Fruit fly (Drosophila melanogaster): Measurements from ENCODE around the gene CG12880.

- TF ChIP-seq Myc (optimal IDR thresholded peaks at IDR 0.05), result no peak
- TF ChIP-seq dmrt93B (GFP tag; optimal IDR thresholded peaks at IDR 0.05), result no peak
- no peak for TF ChIP-seq Abd-B (GFP tag; optimal IDR thresholded peaks at IDR 0.05)
- no peak for TF ChIP-seq Mio (GFP tag; optimal IDR thresholded peaks at IDR 0.05)
- peak; percentile 70 for TF ChIP-seq psq (GFP tag; optimal IDR thresholded peaks at IDR 0.05)
- no peak for TF ChIP-seq usp (GFP tag; optimal IDR thresholded peaks at IDR 0.05)
- no peak for TF ChIP-seq Hnf4 (GFP tag; optimal IDR thresholded peaks at IDR 0.05)
- TF ChIP-seq pan (optimal IDR thresholded peaks at IDR 0.05), result no peak
- TF ChIP-seq dsf (GFP tag; optimal IDR thresholded peaks at IDR 0.05; ENCODE audit: borderline replicate concordance), result no peak
- no peak for TF ChIP-seq lola (GFP tag; optimal IDR thresholded peaks at IDR 0.05)
These were observed 13.9 kb downstream of the CG12880 start, which contains the start of gene ALiX for dm6 chr3R:27699540-27700228.
